Fruit fly (Drosophila melanogaster): ENCODE results near the gene bnb.

Gene bnb

DNA sequence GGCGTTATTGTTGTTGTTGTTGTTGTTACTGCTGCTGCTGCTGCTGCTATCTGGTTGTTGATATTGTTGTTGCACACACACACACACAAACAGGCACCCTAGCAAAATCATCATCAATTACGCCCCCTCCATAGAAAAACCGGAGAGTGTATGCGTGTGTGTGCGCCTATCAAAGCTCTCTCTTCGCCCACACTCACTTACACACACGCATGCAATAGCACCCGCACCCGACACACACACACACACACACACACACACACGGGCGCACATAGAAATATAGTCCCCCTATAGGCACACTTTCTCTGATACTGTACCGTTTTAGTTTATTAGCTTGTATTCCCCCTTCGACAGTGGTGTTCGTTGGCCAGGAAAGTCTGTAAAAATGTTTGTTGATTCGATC lies 16.9 kb upstream of the bnb start (continued):
- no peak for TF ChIP-seq CG11723 (GFP tag; optimal IDR thresholded peaks at IDR 0.05)
- TF ChIP-seq CG8290 (GFP tag; optimal IDR thresholded peaks at IDR 0.05): no peak
- TF ChIP-seq CG8290 (tag; optimal IDR thresholded peaks at IDR 0.05): peak in 1 of 2 experiments; percentile 14
- no peak for TF ChIP-seq eyg (GFP tag; optimal IDR thresholded peaks at IDR 0.05)
- peak; percentile 8; the same call in 1 of the 3 replicates for TF ChIP-seq sr (GFP tag; IDR thresholded peaks at IDR 0.05)
- TF ChIP-seq seq (GFP tag; IDR thresholded peaks at IDR 0.05): no peak
- no peak for TF ChIP-seq br (optimal IDR thresholded peaks at IDR 0.05)
- TF ChIP-seq chinmo (GFP tag; IDR thresholded peaks at IDR 0.05; ENCODE audit: partially characterized antibody): 0 out of 4 replicates have a peak, but pooled peaks have one; percentile 20
- TF ChIP-seq CG17359 (tag; optimal IDR thresholded peaks at IDR 0.05): no peak
- no peak for TF ChIP-seq Hsf (GFP tag; optimal IDR thresholded peaks at IDR 0.05)
- peak; percentile 3 for TF ChIP-seq abd-A (tag; optimal IDR thresholded peaks at IDR 0.05)

DNA sequence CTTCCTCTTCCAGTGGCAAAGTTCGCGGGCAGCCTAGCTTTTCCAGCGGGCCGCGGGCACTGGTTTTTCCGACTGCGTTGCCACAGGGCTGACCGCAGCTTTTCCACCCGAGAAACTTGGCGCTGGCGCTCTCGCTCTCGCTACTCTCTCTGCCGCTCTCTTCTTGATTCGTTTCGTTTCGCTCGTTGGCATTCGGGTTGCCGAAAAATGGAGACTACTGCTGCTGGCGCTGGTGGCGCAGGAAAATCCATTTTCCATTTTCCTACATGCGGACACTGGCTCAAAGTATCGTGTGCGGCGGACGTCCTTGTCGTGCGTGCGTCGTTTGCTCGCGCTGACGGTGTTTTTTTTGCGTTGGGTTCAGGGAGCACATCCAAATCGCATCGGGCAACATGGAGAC lies 15.6 kb upstream of the bnb start, which contains the start of gene CG42450:
CG42450 (plus strand) TSS at position 249 of the 400 bp plus-strand sequence.
- TF ChIP-seq Dbx (GFP tag; IDR thresholded peaks at IDR 0.05) (no peak), CG17385 (GFP tag; optimal IDR thresholded peaks at IDR 0.05) (peak; percentile 6), CTCF (GFP tag; optimal IDR thresholded peaks at IDR 0.05) (no peak), CG9215 (GFP tag; IDR thresholded peaks at IDR 0.05) (no peak), her (GFP tag; optimal IDR thresholded peaks at IDR 0.05) (no peak), Hey (tag; optimal IDR thresholded peaks at IDR 0.05) (no peak), CG9727 (GFP tag; optimal IDR thresholded peaks at IDR 0.05) (no peak), CG2199 (GFP tag; IDR thresholded peaks at IDR 0.05) (no peak), CG10959 (GFP tag; IDR thresholded peaks at IDR 0.05) (no peak), CG3065 (GFP tag; optimal IDR thresholded peaks at IDR 0.05) (no peak), slbo (GFP tag; IDR thresholded peaks at IDR 0.05) (no peak), MESR4 (GFP tag; optimal IDR thresholded peaks at IDR 0.05) (no peak), zen2 (GFP tag; IDR thresholded peaks at IDR 0.05; ENCODE audit: partially characterized antibody) (no peak), stwl (tag; optimal IDR thresholded peaks at IDR 0.05) (no peak), sim (GFP tag; IDR thresholded peaks at IDR 0.05) (no peak), Atf-2 (GFP tag; optimal IDR thresholded peaks at IDR 0.05) (no peak), sc (optimal IDR thresholded peaks at IDR 0.05) (no peak), sc (GFP tag; optimal IDR thresholded peaks at IDR 0.05) (no peak), ap (GFP tag; IDR thresholded peaks at IDR 0.05) (no peak), CG5180 (GFP tag; optimal IDR thresholded peaks at IDR 0.05) (no peak), dati (GFP tag; IDR thresholded peaks at IDR 0.05) (no peak), CoRest (tag; optimal IDR thresholded peaks at IDR 0.05) (no peak), ato (GFP tag; IDR thresholded peaks at IDR 0.05; ENCODE audit: partially characterized antibody) (no peak), CG15479 (GFP tag; optimal IDR thresholded peaks at IDR 0.05) (no peak), Sox102F (GFP tag; optimal IDR thresholded peaks at IDR 0.05) (no peak), CG8944 (GFP tag; optimal IDR thresholded peaks at IDR 0.05) (no peak), br (optimal IDR thresholded peaks at IDR 0.05) (no peak), CG16863 (GFP tag; optimal IDR thresholded peaks at IDR 0.05) (no peak), klu (GFP tag; IDR thresholded peaks at IDR 0.05) (no peak), NC2α (GFP tag; optimal IDR thresholded peaks at IDR 0.05) (no peak), org-1 (GFP tag; optimal IDR thresholded peaks at IDR 0.05) (no peak), nerfin-2 (GFP tag; IDR thresholded peaks at IDR 0.05; ENCODE audit: partially characterized antibody) (no peak), ewg (GFP tag; optimal IDR thresholded peaks at IDR 0.05) (peak; percentile 68), CG30020 (tag; optimal IDR thresholded peaks at IDR 0.05) (no peak), tgo (GFP tag; IDR thresholded peaks at IDR 0.05) (no peak), lmd (GFP tag; IDR thresholded peaks at IDR 0.05) (no peak), ERR (GFP tag; optimal IDR thresholded peaks at IDR 0.05) (no peak), CG16815 (GFP tag; optimal IDR thresholded peaks at IDR 0.05) (no peak), ind (GFP tag; optimal IDR thresholded peaks at IDR 0.05) (no peak), CG13287 (GFP tag; IDR thresholded peaks at IDR 0.05; ENCODE audit: partially characterized antibody) (peak; percentile 23; the same call in 1 of the 2 replicates), sima (GFP tag; optimal IDR thresholded peaks at IDR 0.05) (no peak), wdn (GFP tag; IDR thresholded peaks at IDR 0.05) (no peak), amos (GFP tag; IDR thresholded peaks at IDR 0.05; ENCODE audit: partially characterized antibody) (peak; percentile 28; the same call in 1 of the 2 replicates)
